Fruit fly (Drosophila melanogaster): ENCODE results near the gene mTerf5.

The mTerf5 gene

dm6 chr3R:18188702-18189125 is 34.8 kb downstream of the mTerf5 start, which contains the start of the genes CG12321 and MED17:
CG12321 (minus strand) TSS chr3R:18188707.
MED17 (plus strand) TSS chr3R:18189072.
- TF ChIP-seq CG6254 (GFP tag; optimal IDR thresholded peaks at IDR 0.05) (peak; percentile 70), Dip2 (GFP tag; IDR thresholded peaks at IDR 0.05) (no peak), sqz (GFP tag; optimal IDR thresholded peaks at IDR 0.05) (no peak), CG6683 (GFP tag; optimal IDR thresholded peaks at IDR 0.05) (peak; percentile 71), CG18764 (GFP tag; optimal IDR thresholded peaks at IDR 0.05) (peak; percentile 84), CG32767 (GFP tag; IDR thresholded peaks at IDR 0.05) (peak; percentile 72), slou (GFP tag; optimal IDR thresholded peaks at IDR 0.05) (peak; percentile 82), Xbp1 (GFP tag; optimal IDR thresholded peaks at IDR 0.05) (peak; percentile 94), CG10565 (GFP tag; optimal IDR thresholded peaks at IDR 0.05) (peak; percentile 41), CG4617 (GFP tag; optimal IDR thresholded peaks at IDR 0.05; ENCODE audit: borderline replicate concordance) (peak; percentile 83), caup (GFP tag; optimal IDR thresholded peaks at IDR 0.05; ENCODE audit: severe bottlenecking) (peak; percentile 88), CG1024 (GFP tag; IDR thresholded peaks at IDR 0.05) (no peak), ttk (GFP tag; IDR thresholded peaks at IDR 0.05) (peak; percentile 78), lab (GFP tag; optimal IDR thresholded peaks at IDR 0.05) (peak; percentile 90), Atf3 (GFP tag; optimal IDR thresholded peaks at IDR 0.05) (peak; percentile 22), btn (GFP tag; optimal IDR thresholded peaks at IDR 0.05) (no peak), h (optimal IDR thresholded peaks at IDR 0.05) (no peak), CG10147 (GFP tag; optimal IDR thresholded peaks at IDR 0.05) (peak; percentile 88), CG4730 (GFP tag; IDR thresholded peaks at IDR 0.05) (peak; percentile 79), BtbVII (GFP tag; optimal IDR thresholded peaks at IDR 0.05) (peak; percentile 86), dan (GFP tag; IDR thresholded peaks at IDR 0.05) (peak; percentile 49; the same call in 1 of the 2 replicates), otp (GFP tag; IDR thresholded peaks at IDR 0.05) (0 out of 3 replicates have a peak, but pooled peaks have one; percentile 51), crc (GFP tag; optimal IDR thresholded peaks at IDR 0.05) (peak; percentile 25), ase (GFP tag; IDR thresholded peaks at IDR 0.05) (peak; percentile 85), CG10462 (GFP tag; optimal IDR thresholded peaks at IDR 0.05) (peak; percentile 76), CG30403 (GFP tag; optimal IDR thresholded peaks at IDR 0.05) (peak; percentile 93), vnd (GFP tag; IDR thresholded peaks at IDR 0.05; ENCODE audit: partially characterized antibody) (no peak), cad (GFP tag; optimal IDR thresholded peaks at IDR 0.05) (no peak), CG10274 (GFP tag; optimal IDR thresholded peaks at IDR 0.05) (peak; percentile 54), CG10267 (tag; optimal IDR thresholded peaks at IDR 0.05) (peak; percentile 99), CG18619 (GFP tag; optimal IDR thresholded peaks at IDR 0.05) (peak; percentile 89), pzg (GFP tag; optimal IDR thresholded peaks at IDR 0.05) (peak; percentile 46), gt (GFP tag; IDR thresholded peaks at IDR 0.05) (peak; percentile 70), CG32772 (GFP tag; IDR thresholded peaks at IDR 0.05) (peak; percentile 88), CG4360 (GFP tag; IDR thresholded peaks at IDR 0.05) (no peak), Hr78 (GFP tag; optimal IDR thresholded peaks at IDR 0.05) (no peak), sob (GFP tag; IDR thresholded peaks at IDR 0.05) (peak; percentile 97), CG1233 (GFP tag; optimal IDR thresholded peaks at IDR 0.05) (peak; percentile 79), Ada2b (GFP tag; IDR thresholded peaks at IDR 0.05) (peak; percentile 72), gem (tag; optimal IDR thresholded peaks at IDR 0.05) (peak; percentile 92), Mrtf (GFP tag; IDR thresholded peaks at IDR 0.05) (peak; percentile 73; the same call in 1 of the 3 replicates), gcm (GFP tag; optimal IDR thresholded peaks at IDR 0.05) (peak; percentile 61), prd (optimal IDR thresholded peaks at IDR 0.05) (no peak), prd (GFP tag; IDR thresholded peaks at IDR 0.05) (peak; percentile 89), CG34376 (GFP tag; optimal IDR thresholded peaks at IDR 0.05) (peak; percentile 11), CG13424 (tag; optimal IDR thresholded peaks at IDR 0.05) (peak; percentile 87), CG33213 (GFP tag; optimal IDR thresholded peaks at IDR 0.05) (peak; percentile 47), sima (GFP tag; optimal IDR thresholded peaks at IDR 0.05) (no peak), CG3847 (GFP tag; IDR thresholded peaks at IDR 0.05) (peak; percentile 95), CHES-1-like (GFP tag; optimal IDR thresholded peaks at IDR 0.05) (peak; percentile 71), ind (GFP tag; optimal IDR thresholded peaks at IDR 0.05) (peak; percentile 92), HLH3B (GFP tag; IDR thresholded peaks at IDR 0.05) (peak; percentile 85)
